Fruit fly (Drosophila melanogaster) Kc167 (cell line): ENCODE results near the gene CG1971.

Experiments used
- Myc ChIP-seq: fragments of >200 bp; optimal IDR thresholded peaks from 2 replicates; lab custom pipeline; 2017; ENCODE audit warnings: missing external identifiers
- Sin3A ChIP-seq: fragments of >200 bp; optimal IDR thresholded peaks from 2 replicates; lab custom pipeline; 2018; ENCODE audit warnings: missing external identifiers
- h ChIP-seq: fragments of >200 bp; optimal IDR thresholded peaks from 3 replicates; lab custom pipeline; 2018; ENCODE audit warnings: missing external identifiers
- insv ChIP-seq: fragments of >200 bp; optimal IDR thresholded peaks from 3 replicates; lab custom pipeline; 2018; ENCODE audit warnings: missing external identifiers
- psq ChIP-seq: fragments of >200 bp; optimal IDR thresholded peaks from 2 replicates; lab custom pipeline; 2017; ENCODE audit warnings: missing external identifiers
- ttk ChIP-seq: sonication (Bioruptor generic); optimal IDR thresholded peaks from 2 replicates; lab custom pipeline; 2017; ENCODE audit warnings: missing external identifiers

Gene CG1971

DNA sequence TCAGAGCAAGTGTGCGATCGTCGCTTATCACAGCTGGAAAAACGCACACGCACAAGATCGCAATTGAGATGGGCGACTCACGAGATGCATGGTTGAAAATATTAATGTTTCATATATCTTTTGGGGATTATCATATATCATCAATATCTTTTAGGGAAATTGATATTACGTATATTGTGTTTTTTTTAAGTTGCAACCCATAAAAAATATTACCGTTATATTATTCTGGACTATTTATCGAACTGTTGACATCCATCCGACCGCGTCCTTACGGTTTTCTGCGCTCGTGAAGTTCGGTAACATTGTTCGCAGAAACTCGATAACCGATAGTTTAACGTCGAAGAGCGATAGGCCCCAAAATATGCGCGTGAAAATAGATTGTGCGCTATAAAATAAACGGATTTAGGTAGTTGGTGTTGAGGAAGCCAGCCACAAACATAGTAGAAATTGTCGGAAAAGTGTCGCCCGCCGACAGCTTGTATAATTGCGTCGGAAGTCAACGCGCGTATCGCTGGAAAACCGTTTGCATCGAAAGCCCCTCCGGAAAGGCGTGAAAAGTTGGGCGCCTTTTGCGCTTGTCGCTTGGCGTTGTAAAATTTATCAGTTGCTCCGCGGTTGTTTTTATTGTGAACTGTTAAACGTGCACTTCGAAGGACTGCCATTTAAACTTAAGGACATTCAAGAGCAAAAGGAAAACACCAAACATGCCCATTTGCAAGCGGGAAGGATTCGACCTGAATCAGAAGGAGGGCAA is 11.4 kb upstream of the CG1971 start, which contains the start of the genes Mccc1 and Acf:
Gene Mccc1 (minus strand): TSS at position 244 of the 754 bp plus-strand sequence.
Gene Acf (plus strand): TSS at position 318 of the 754 bp plus-strand sequence.
- TF ChIP-seq ttk (no peak), h (lab: Kevin White, UChicago) (no peak), Myc (lab: Kevin White, UChicago) (no peak), insv (lab: Kevin White, UChicago) (no peak), psq (no peak), Sin3A (no peak)

DNA sequence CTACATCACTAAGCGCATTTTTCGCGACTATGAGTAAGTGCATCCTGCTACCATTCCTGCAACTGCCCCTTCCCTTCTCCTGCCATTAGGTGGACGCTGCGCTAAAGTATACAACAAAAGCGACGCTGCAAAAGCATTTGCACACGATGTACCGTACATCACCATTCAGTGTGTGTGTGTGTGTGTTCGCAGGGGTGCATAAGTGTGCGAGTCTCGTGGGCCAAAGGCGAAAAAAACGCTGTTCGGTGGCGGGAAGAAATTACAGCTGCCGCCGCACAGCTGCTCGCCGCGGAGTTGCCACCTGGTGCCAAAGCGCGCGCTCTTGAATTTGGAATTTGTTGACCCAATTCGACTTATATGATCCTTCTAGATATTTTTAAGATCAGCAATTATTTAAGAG is 10.8 kb upstream of the CG1971 start:
- TF ChIP-seq ttk (no peak), Sin3A (no peak), psq (no peak)

DNA sequence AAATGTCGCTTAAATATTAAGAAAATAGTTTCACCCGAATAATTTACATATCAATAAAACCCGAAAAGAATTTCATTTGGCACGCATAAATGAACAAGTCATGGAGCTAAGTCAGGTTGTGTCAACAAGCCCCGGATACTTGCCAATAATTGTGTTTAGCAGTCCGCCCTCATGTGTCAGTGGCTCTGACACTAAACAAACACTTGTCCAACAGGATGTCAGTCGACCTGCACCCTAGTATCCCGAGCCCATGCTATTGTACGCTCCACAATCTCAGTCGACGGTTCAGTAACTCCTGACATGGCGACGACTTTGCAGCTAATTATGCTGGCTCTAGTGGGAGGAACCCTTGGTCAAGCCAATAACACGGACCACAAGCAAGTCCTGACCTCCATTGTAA is 4.6 kb upstream of the CG1971 start, which contains the start of gene Ir100a:
Gene Ir100a (plus strand): TSS at position 301 of the 400 bp plus-strand sequence.
- TF ChIP-seq ttk: no peak
- TF ChIP-seq insv (lab: Kevin White, UChicago): no peak

DNA sequence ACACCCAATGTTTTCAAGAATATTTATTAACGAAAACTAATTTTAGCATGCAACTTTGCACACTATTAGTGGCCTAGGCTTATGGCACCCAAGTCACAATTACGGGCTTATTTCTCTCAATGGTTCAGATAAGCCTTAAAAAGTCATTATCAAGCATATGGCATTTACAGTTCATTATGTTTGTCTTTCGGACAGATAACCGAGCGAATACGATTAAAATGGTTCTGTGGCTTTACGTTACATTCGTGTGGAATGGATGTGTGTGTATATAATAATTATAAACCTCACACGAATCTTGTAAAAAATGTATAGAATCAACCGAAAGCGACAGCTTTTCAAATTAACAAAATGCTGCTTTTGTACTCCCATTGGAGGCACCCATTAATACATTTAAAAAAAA is 3.3 kb downstream of the CG1971 start:
- TF ChIP-seq Myc (lab: Kevin White, UChicago) (no peak), psq (no peak), Sin3A (no peak), h (lab: Kevin White, UChicago) (no peak), insv (lab: Kevin White, UChicago) (no peak), ttk (no peak)

DNA sequence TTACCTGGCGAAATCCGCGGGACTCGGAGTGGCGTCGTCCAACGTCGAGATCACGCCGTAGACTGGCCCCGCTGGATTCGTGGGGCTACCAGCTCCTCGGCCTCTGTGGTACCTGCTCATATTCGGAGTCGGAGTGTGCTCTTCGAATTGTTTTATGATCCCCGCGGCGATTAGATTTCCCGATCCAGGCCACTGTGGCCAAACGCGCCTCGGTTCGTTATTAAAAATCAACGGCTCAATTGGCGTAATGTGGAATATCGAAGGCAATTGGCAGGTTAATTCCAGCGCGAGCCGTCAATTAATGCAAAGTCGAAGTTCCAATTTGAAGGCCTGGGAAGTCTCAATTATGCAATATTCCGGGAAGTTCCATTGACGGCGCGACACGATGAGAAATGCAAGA is 4.4 kb downstream of the CG1971 start:
- TF ChIP-seq Sin3A: no peak
- no peak for TF ChIP-seq insv (lab: Kevin White, UChicago)
- no peak for TF ChIP-seq Myc (lab: Kevin White, UChicago)
- TF ChIP-seq h (lab: Kevin White, UChicago): no peak
- no peak for TF ChIP-seq psq
- no peak for TF ChIP-seq ttk

DNA sequence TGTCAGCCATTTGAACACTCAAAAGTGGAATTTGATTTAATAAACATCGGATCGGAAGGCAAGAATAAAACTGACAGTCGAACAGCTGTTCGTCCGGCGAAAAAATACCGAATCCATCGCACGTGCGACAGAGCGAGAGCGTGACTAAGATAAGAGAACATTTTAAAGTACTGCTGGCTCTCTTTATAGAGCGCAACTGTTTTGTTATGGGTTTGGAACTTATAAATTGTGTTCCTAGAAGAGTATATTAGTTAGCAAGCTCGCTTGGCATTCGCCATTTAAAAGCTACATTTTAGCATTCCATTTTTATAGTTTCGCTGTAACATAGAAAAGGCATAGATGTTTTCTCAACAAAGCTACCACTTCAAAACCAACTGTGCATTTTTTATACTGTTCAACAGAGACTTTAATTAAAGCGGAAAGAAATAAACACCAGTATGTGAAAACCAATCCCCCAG is 4.8 kb downstream of the CG1971 start, which contains the start of gene Rift:
Gene Rift (minus strand): TSS at position 114 of the 458 bp plus-strand sequence.
- TF ChIP-seq insv (lab: Kevin White, UChicago) (no peak), Sin3A (no peak), ttk (no peak), h (lab: Kevin White, UChicago) (no peak), psq (no peak), Myc (lab: Kevin White, UChicago) (no peak)

DNA sequence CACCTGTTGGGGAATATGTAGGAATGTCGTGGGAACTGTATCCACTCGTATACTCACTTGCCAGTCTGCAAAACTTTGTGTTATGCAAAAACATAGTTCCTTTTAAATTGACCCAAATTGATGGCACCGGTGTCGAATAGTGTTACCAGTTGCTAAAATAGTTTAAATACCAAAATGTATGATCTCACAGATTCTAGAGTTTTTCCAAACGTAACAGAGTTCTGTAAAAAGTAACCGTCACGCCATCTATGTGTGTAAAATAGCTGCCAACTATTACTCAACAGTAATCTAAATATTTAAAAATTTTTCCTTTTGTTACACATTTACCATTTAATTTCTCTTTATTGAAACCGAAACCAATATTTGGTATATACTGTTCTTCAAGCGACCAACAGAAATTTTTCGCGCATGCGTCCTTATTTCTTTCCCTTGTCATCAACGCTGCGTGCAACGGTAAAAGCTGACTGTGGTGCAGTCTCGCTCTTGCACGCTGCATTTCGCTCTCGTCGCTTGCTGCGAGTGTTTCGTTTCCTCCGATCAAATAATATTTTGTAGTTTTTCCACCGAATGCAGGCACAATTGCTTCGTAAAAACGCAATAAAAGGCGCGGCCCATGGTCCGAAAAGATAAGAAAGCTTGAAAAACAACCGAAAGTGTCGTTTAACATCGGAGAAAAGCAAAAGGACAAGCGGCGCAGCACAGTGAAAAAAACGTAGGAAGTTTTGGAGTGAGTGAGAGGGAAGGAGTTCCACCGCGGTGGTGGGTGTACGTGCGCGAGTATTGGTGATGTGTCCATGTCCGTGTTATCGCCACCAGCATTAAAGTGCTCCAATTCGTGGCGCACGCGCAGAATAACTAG is 7.1 kb downstream of the CG1971 start, which contains the start of the genes FeCH and RhoGAP100F:
Gene FeCH (minus strand): TSS at position 180 of the 859 bp plus-strand sequence.
Gene RhoGAP100F (plus strand): TSS at position 493 of the 859 bp plus-strand sequence.
- TF ChIP-seq h (lab: Kevin White, UChicago) (no peak), psq (no peak), Myc (lab: Kevin White, UChicago) (no peak), ttk (no peak), Sin3A (no peak), insv (lab: Kevin White, UChicago) (no peak)

DNA sequence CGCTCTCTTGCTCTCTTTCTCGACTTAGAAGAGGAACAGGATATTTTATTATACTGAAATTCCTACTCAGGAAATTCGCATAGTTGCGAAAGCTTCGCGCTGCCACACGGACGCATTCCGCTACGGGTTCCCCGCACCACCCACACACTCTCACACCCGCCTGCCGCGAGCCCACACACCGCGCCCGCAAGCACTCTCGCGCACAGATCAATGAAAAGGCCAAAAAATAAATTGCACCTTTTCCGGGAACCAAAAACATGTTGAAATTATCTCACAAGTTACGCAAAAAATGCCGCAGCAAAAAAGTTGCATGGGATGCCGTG is 7.7 kb downstream of the CG1971 start:
- no peak for TF ChIP-seq Sin3A
- no peak for TF ChIP-seq Myc (lab: Kevin White, UChicago)
- no peak for TF ChIP-seq h (lab: Kevin White, UChicago)

DNA sequence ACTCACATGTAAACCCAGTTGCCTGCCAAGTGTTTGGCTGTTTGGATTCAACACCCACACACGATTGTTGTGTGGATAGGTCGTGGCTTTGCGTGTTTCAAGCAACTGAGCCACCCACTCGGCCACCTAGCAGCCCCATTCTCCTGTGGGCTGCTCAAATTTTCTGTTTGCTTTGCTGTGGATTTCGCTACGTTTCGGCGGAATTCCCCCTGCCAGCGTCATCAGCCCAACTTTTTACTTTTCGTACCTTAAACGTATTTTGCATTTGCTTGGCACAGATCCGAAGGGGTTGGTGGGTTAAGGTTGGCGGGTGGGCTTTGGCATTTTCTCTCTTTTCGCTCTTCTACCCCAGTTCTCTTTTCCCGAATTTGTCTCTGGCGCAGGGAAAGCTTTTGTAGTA is 17.2 kb downstream of the CG1971 start:
- TF ChIP-seq ttk (no peak), Sin3A (no peak), Myc (lab: Kevin White, UChicago) (no peak), psq (no peak), insv (lab: Kevin White, UChicago) (no peak), h (lab: Kevin White, UChicago) (no peak)

DNA sequence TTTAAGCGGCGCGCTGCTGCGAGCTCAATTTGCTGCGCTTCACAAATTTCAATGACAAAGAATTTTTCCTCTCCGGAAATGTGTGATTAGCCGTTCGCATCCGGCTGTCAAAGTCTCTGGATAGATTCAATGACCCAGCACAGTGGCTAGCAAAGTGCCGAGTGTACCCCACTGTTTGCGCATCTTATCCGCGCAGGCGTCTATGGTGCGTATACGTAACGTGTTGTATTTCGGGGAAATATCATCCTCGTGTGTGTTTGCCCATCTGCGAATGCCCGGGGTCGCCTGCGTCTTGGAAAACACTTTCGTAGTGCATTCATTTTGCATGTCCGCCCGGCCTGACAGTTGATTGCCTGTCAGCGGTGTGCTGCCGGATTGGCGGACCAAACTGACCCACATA is 18.9 kb downstream of the CG1971 start:
- TF ChIP-seq Myc (lab: Kevin White, UChicago): no peak
- TF ChIP-seq h (lab: Kevin White, UChicago): no peak
- no peak for TF ChIP-seq ttk
- TF ChIP-seq insv (lab: Kevin White, UChicago): no peak
- no peak for TF ChIP-seq psq
- TF ChIP-seq Sin3A: no peak

DNA sequence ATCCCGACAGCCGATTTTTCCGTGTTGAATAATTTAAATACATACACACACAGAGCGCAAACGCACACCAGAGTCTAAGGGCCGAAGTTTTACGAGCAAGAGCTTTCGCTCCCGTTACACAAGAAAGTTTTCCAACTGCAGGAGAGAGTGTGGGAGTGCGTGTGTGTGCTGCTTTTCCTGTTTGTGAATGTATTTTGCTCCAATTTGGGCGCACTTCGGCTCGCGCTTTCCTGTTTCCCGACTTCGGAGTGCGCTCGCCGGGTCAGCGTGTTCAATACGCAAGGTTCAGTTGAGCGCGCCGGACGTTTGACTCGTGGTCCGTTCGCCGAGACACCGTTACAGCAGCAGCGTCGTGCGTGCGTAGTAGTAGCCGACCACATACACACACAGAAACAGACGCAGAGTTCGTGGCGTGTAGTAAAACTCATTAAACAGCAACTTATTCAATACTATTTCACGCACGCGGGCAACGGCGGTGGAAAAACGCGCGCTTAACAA is 20.4 kb downstream of the CG1971 start:
- TF ChIP-seq psq: no peak
- TF ChIP-seq ttk: no peak
- TF ChIP-seq Myc (lab: Kevin White, UChicago): no peak
- no peak for TF ChIP-seq Sin3A

DNA sequence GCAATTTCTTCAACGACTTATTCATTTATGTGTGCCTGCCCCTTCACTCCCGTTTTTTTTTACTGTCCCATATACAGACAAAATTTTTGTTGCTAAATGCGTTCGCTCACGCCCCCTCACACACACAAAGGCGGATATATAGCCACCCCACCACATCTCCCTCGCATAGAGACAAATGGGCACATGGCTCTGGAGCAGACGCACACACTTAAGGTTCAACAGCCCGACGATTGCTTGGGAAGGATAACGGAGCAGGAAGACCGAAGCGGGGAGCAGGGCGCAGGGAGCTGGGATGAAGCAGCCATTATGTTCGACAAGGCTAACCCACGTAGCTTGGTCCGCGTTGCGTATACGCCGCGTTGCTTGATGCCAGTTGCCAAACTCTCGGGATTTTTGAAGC is 21.2 kb downstream of the CG1971 start:
- TF ChIP-seq Myc (lab: Kevin White, UChicago) (no peak), psq (no peak)

DNA sequence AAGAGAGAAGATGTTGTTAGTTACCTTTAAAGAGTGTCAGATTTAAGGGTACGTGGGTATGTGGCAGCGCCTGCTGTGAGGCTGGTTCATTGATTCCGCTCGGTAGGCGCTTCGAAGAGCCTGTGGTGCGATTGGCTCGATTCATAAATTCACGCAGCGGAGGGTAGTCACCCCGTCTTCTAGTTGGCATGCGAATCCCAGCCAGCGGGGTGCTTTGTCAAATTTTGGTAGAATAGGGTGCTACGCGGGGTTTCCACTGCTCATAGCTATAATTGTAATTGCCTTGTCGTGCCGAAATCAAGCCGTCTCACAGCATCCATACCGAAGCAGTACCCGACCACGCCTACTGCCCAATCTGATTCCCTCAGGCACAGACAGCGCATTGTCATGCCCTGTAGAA is 46.9 kb downstream of the CG1971 start:
- TF ChIP-seq insv (lab: Kevin White, UChicago) (no peak), Sin3A (no peak), h (lab: Kevin White, UChicago) (no peak), ttk (no peak), Myc (lab: Kevin White, UChicago) (no peak), psq (no peak)
